Fruit fly (Drosophila melanogaster) whole organism, embryonic: ENCODE measurements around the gene CG34258.
A peak's percentile ranks its signal among the peaks of the same experiment; 100 is the strongest.

Experiments used
- Atf-2 ChIP-seq: fragments of 200-800 bp; sonication (Bioruptor generic); optimal IDR thresholded peaks from 2 replicates; lab custom pipeline; 2016; ENCODE audit warnings: missing biosample characterization, missing genetic modification characterization
- B-H1 ChIP-seq: fragments of 200-800 bp; sonication (Bioruptor generic); IDR thresholded peaks from 3 replicates; pipeline ENCODE4 v1.3.6; 2022; ENCODE audit warnings: missing biosample characterization, missing genetic modification characterization
- BEAF-32 ChIP-seq: fragments of 200-800 bp; sonication (Bioruptor generic); optimal IDR thresholded peaks from 3 replicates; lab custom pipeline; 2017; ENCODE audit warnings: missing biosample characterization, missing genetic modification characterization, mild to moderate bottlenecking, moderate library complexity, missing genetic modification reagents
- Blimp-1 ChIP-seq: fragments of 200-800 bp; sonication (Bioruptor generic); optimal IDR thresholded peaks from 3 replicates; lab custom pipeline; 2018; ENCODE audit warnings: missing biosample characterization, missing genetic modification characterization, mild to moderate bottlenecking, moderate library complexity, missing genetic modification reagents
- CG10321 ChIP-seq: fragments of 200-800 bp; sonication (Bioruptor generic); IDR thresholded peaks from 2 replicates; pipeline ENCODE4 v1.3.6; 2022; ENCODE audit warnings: missing biosample characterization, missing genetic modification characterization
- CG15011 ChIP-seq: fragments of 200-800 bp; sonication (Bioruptor generic); optimal IDR thresholded peaks from 3 replicates; lab custom pipeline; 2018; ENCODE audit warnings: missing biosample characterization, mild to moderate bottlenecking, missing genetic modification characterization
- CG16863 ChIP-seq: fragments of 200-800 bp; sonication (Bioruptor generic); optimal IDR thresholded peaks from 3 replicates; lab custom pipeline; 2016; ENCODE audit warnings: missing biosample characterization, missing genetic modification characterization
- CG18764 ChIP-seq: fragments of 200-800 bp; sonication (Bioruptor generic); optimal IDR thresholded peaks from 3 replicates; lab custom pipeline; 2016; ENCODE audit warnings: missing biosample characterization, missing genetic modification characterization
- CG32772 ChIP-seq: fragments of 200-800 bp; sonication (Bioruptor generic); IDR thresholded peaks from 2 replicates; pipeline ENCODE4 v1.3.6; 2022; ENCODE audit warnings: missing biosample characterization, missing genetic modification characterization
- CG34224 ChIP-seq: fragments of 200-800 bp; sonication (Bioruptor generic); IDR thresholded peaks from 3 replicates; pipeline ENCODE4 v1.3.6; 2022; ENCODE audit warnings: missing biosample characterization, missing genetic modification characterization; ENCODE audit not compliant: partially characterized antibody
- CG34422 ChIP-seq: fragments of 200-800 bp; sonication (Bioruptor generic); IDR thresholded peaks from 3 replicates; pipeline ENCODE4 v1.3.6; 2022; ENCODE audit warnings: missing biosample characterization, missing genetic modification characterization
- CG4282 ChIP-seq: fragments of 200-800 bp; sonication (Bioruptor generic); optimal IDR thresholded peaks from 2 replicates; lab custom pipeline; 2016; ENCODE audit warnings: missing biosample characterization, missing genetic modification characterization
- CG4424 ChIP-seq: fragments of 200-800 bp; sonication (Bioruptor generic); optimal IDR thresholded peaks from 3 replicates; lab custom pipeline; 2016; ENCODE audit warnings: missing biosample characterization, missing genetic modification characterization
- CG4707 ChIP-seq: fragments of 200-800 bp; sonication (Bioruptor generic); optimal IDR thresholded peaks from 2 replicates; lab custom pipeline; 2018; ENCODE audit warnings: missing biosample characterization, mild to moderate bottlenecking, missing genetic modification characterization, moderate library complexity
- CG6272 ChIP-seq: fragments of 200-800 bp; sonication (Bioruptor generic); IDR thresholded peaks from 2 replicates; pipeline ENCODE4 v1.3.6; 2022; ENCODE audit warnings: missing biosample characterization, missing genetic modification characterization
- CG7357 ChIP-seq: fragments of 200-800 bp; sonication (Bioruptor generic); IDR thresholded peaks from 3 replicates; pipeline ENCODE4 v1.3.6; 2022; ENCODE audit warnings: missing biosample characterization, missing genetic modification characterization
- CG7786 ChIP-seq: fragments of 200-800 bp; sonication (Bioruptor generic); optimal IDR thresholded peaks from 2 replicates; lab custom pipeline; 2016; ENCODE audit warnings: missing biosample characterization, missing genetic modification characterization
- CG8290 ChIP-seq, 3 experiments: fragments of 200-800 bp; sonication (Bioruptor generic); optimal IDR thresholded peaks; 2 replicates each; lab custom pipeline; 2016 to 2019; ENCODE audit warnings: missing biosample characterization in 3 of 3, missing genetic modification characterization in 3 of 3, mild to moderate bottlenecking in 2 of 3, moderate library complexity in 1 of 3
- CG9876 ChIP-seq: fragments of 200-800 bp; sonication (Bioruptor generic); optimal IDR thresholded peaks from 2 replicates; lab custom pipeline; 2016; ENCODE audit warnings: missing biosample characterization, missing genetic modification characterization
- CG9932 ChIP-seq: fragments of 200-800 bp; sonication (Bioruptor generic); IDR thresholded peaks from 2 replicates; pipeline ENCODE4 v1.3.6; 2022; ENCODE audit warnings: missing biosample characterization, missing genetic modification characterization
- Camta ChIP-seq: fragments of 200-800 bp; sonication (Bioruptor generic); optimal IDR thresholded peaks from 2 replicates; lab custom pipeline; 2016; ENCODE audit warnings: missing biosample characterization, missing genetic modification characterization
- Doc3 ChIP-seq: fragments of 200-800 bp; sonication (Bioruptor generic); IDR thresholded peaks from 3 replicates; pipeline ENCODE4 v1.3.6; 2022; ENCODE audit warnings: missing biosample characterization, missing genetic modification characterization; ENCODE audit not compliant: partially characterized antibody
- Ets65A ChIP-seq: fragments of 200-800 bp; sonication (Bioruptor generic); peaks from one replicate; lab custom pipeline; 2016; ENCODE audit warnings: missing biosample characterization, missing genetic modification characterization
- Fer2 ChIP-seq: fragments of 200-800 bp; sonication (Bioruptor generic); optimal IDR thresholded peaks from 2 replicates; lab custom pipeline; 2018; ENCODE audit warnings: missing biosample characterization, mild to moderate bottlenecking, missing genetic modification characterization, moderate library complexity
- GATAe ChIP-seq: fragments of 200-800 bp; sonication (Bioruptor generic); conservative IDR thresholded peaks from 2 replicates; pipeline ENCODE4 v1.3.6; 2022; ENCODE audit warnings: missing biosample characterization, missing genetic modification characterization
- HLH3B ChIP-seq: fragments of 200-800 bp; sonication (Bioruptor generic); IDR thresholded peaks from 2 replicates; pipeline ENCODE4 v1.3.6; 2022; ENCODE audit warnings: missing biosample characterization, missing genetic modification characterization
- Hr51 ChIP-seq, 2 experiments: fragments of 200-800 bp; sonication (Bioruptor generic); optimal IDR thresholded peaks; 2 replicates in 1 of 2; 3 replicates in 1 of 2; lab custom pipeline; 2016 to 2018; ENCODE audit warnings: missing biosample characterization in 2 of 2, missing genetic modification characterization in 2 of 2, mild to moderate bottlenecking in 1 of 2, moderate library complexity in 1 of 2
- Meics ChIP-seq: fragments of 200-800 bp; sonication (Bioruptor generic); optimal IDR thresholded peaks from 2 replicates; lab custom pipeline; 2017; ENCODE audit warnings: missing biosample characterization, mild to moderate bottlenecking, missing genetic modification characterization
- NK7.1 ChIP-seq: fragments of 200-800 bp; sonication (Bioruptor generic); optimal IDR thresholded peaks from 3 replicates; lab custom pipeline; 2016; ENCODE audit warnings: missing biosample characterization, missing genetic modification characterization
- Sry-β ChIP-seq: fragments of 200-800 bp; sonication (Bioruptor generic); optimal IDR thresholded peaks from 2 replicates; lab custom pipeline; 2018; ENCODE audit warnings: missing biosample characterization, mild to moderate bottlenecking, missing genetic modification characterization, moderate library complexity
- chif ChIP-seq, 2 experiments: fragments of 200-800 bp; sonication (Bioruptor generic); optimal IDR thresholded peaks; 3 replicates each; lab custom pipeline; 2016; ENCODE audit warnings: missing biosample characterization in 2 of 2, missing genetic modification characterization in 2 of 2
- emc ChIP-seq: fragments of 200-800 bp; sonication (Bioruptor generic); optimal IDR thresholded peaks from 2 replicates; lab custom pipeline; 2016; ENCODE audit warnings: missing biosample characterization, missing genetic modification characterization
- fu2 ChIP-seq: fragments of 200-800 bp; sonication (Bioruptor generic); optimal IDR thresholded peaks from 2 replicates; lab custom pipeline; 2016; ENCODE audit warnings: missing biosample characterization, missing genetic modification characterization
- gem ChIP-seq: fragments of 200-800 bp; sonication (Bioruptor generic); optimal IDR thresholded peaks from 2 replicates; lab custom pipeline; 2019; ENCODE audit warnings: missing biosample characterization, mild to moderate bottlenecking, missing genetic modification characterization, moderate library complexity
- grau ChIP-seq: fragments of 200-800 bp; optimal IDR thresholded peaks from 3 replicates; lab custom pipeline; 2019; ENCODE audit warnings: missing biosample characterization, mild to moderate bottlenecking, missing genetic modification characterization, moderate library complexity
- gsb ChIP-seq: fragments of 200-800 bp; sonication (Bioruptor generic); IDR thresholded peaks from 2 replicates; pipeline ENCODE4 v1.3.6; 2022; ENCODE audit warnings: missing biosample characterization, missing genetic modification characterization
- gt ChIP-seq: fragments of 200-800 bp; sonication (Bioruptor generic); IDR thresholded peaks from 2 replicates; pipeline ENCODE4 v1.3.6; 2022; ENCODE audit warnings: missing biosample characterization, missing genetic modification characterization
- kay ChIP-seq: fragments of 200-800 bp; sonication (Bioruptor generic); optimal IDR thresholded peaks from 2 replicates; lab custom pipeline; 2016; ENCODE audit warnings: missing biosample characterization, missing genetic modification characterization
- ken ChIP-seq: fragments of 200-800 bp; sonication (Bioruptor generic); IDR thresholded peaks from 3 replicates; pipeline ENCODE4 v1.3.6; 2022; ENCODE audit warnings: missing biosample characterization, missing genetic modification characterization
- knrl ChIP-seq: fragments of 200-800 bp; sonication (Bioruptor generic); IDR thresholded peaks from 3 replicates; pipeline ENCODE4 v1.3.6; 2022; ENCODE audit warnings: missing biosample characterization, missing genetic modification characterization; ENCODE audit not compliant: partially characterized antibody
- lab ChIP-seq: fragments of 200-800 bp; sonication (Bioruptor generic); optimal IDR thresholded peaks from 3 replicates; lab custom pipeline; 2017; ENCODE audit warnings: missing biosample characterization, missing genetic modification characterization, mild to moderate bottlenecking, moderate library complexity, missing genetic modification reagents
- peb ChIP-seq: fragments of 200-800 bp; sonication (Bioruptor generic); IDR thresholded peaks from 2 replicates; pipeline ENCODE4 v1.3.6; 2022; ENCODE audit warnings: missing biosample characterization, missing genetic modification characterization
- salm ChIP-seq: fragments of 200-800 bp; sonication (Bioruptor generic); optimal IDR thresholded peaks from 2 replicates; lab custom pipeline; 2018; ENCODE audit warnings: missing biosample characterization, mild to moderate bottlenecking, missing genetic modification characterization
- sisA ChIP-seq: fragments of 200-800 bp; sonication (Bioruptor generic); IDR thresholded peaks from 2 replicates; pipeline ENCODE4 v1.3.6; 2022; ENCODE audit warnings: missing biosample characterization, missing genetic modification characterization
- so ChIP-seq: fragments of 200-800 bp; sonication (Bioruptor generic); IDR thresholded peaks from 3 replicates; pipeline ENCODE4 v1.3.6; 2022; ENCODE audit warnings: missing biosample characterization, missing genetic modification characterization
- toy ChIP-seq: fragments of 200-800 bp; sonication (Bioruptor generic); IDR thresholded peaks from 2 replicates; pipeline ENCODE4 v1.3.6; 2022; ENCODE audit warnings: missing biosample characterization, missing genetic modification characterization
- unc-4 ChIP-seq: fragments of 200-800 bp; sonication (Bioruptor generic); IDR thresholded peaks from 2 replicates; pipeline ENCODE4 v1.3.6; 2022; ENCODE audit warnings: missing biosample characterization, missing genetic modification characterization; ENCODE audit not compliant: partially characterized antibody

Gene CG34258

DNA sequence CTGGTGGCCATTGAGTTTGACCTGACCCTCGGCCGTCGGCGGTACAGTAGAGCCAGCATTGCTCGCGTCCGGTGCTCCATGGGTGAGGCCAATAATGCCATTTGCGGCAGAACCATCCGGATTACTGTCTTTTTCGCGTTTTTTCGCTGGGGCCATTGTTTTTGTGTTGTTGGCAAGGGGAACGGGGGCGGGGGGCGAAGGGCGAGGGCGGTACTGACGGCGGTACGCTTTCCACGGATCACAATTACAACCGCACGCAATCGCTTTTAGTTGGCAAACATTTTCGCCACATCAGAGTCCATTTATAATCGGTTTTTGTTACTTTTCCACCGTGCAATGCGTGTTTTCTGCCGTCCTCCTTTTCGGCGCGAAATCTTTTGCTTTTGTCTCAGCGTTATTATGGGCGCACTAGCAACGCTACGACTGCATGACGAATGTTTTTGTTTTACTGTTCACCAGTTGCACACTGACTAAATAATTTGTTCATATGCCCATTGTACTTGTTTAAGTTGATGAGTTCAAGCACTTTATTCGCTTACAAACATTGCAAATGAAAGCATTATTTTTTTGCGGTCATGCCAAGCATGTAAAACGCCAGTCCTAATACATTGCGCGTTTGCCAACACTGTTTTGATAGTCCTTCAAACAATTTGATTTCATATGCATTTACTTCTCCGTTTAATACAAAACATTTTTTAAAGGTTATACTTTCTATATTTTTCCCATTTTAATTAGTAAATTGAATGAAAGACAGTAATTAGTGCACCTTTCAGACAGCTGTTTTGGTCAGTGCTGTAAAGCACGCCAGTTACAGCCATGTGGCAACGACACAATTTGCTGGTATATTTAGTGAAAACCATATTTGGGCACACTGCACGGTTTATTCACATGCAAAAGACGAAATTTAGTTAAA, 28.7 kb downstream of the CG34258 start, which contains the start of gene Pfdn6 (continued):
- TF ChIP-seq chif (GFP tag; optimal IDR thresholded peaks at IDR 0.05; lab: Kevin White, UChicago) (peak; percentile 72 to 75), GATAe (GFP tag; lab: Robert Waterston, UW) (no peak), Fer2 (tag; lab: Kevin White, UChicago) (peak; percentile 5), CG8290 (GFP tag; optimal IDR thresholded peaks at IDR 0.05; lab: Kevin White, UChicago) (peak; percentile 82), CG8290 (tag; optimal IDR thresholded peaks at IDR 0.05; lab: Kevin White, UChicago) (peak; percentile 68 to 77), Ets65A (GFP tag; lab: Kevin White, UChicago) (peak; percentile 97), grau (peak; percentile 75), gem (tag; lab: Kevin White, UChicago) (peak; percentile 93), lab (GFP tag; lab: Kevin White, UChicago) (no peak), Hr51 (GFP tag; optimal IDR thresholded peaks at IDR 0.05; lab: Kevin White, UChicago) (peak; percentile 45 to 77), knrl (GFP tag; lab: Robert Waterston, UW) (peak; percentile 84), B-H1 (GFP tag; lab: Robert Waterston, UW) (peak; percentile 41; the same call in 1 of the 3 replicates), Doc3 (GFP tag; lab: Robert Waterston, UW) (0 out of 3 replicates have a peak, but pooled peaks have one; percentile 36), gsb (GFP tag; lab: Robert Waterston, UW) (peak; percentile 66), CG4707 (GFP tag; lab: Kevin White, UChicago) (no peak), peb (GFP tag; lab: Robert Waterston, UW) (no peak; the same call in 1 of the 2 replicates), CG9876 (GFP tag; lab: Kevin White, UChicago) (peak; percentile 89), CG4282 (peak; percentile 79), unc-4 (peak; percentile 33; the same call in 1 of the 2 replicates), ken (GFP tag; lab: Robert Waterston, UW) (peak; percentile 91), CG4424 (GFP tag; lab: Kevin White, UChicago) (peak; percentile 68), CG15011 (GFP tag; lab: Kevin White, UChicago) (no peak), Sry-β (GFP tag; lab: Kevin White, UChicago) (no peak), CG18764 (GFP tag; lab: Kevin White, UChicago) (peak; percentile 92), fu2 (GFP tag; lab: Kevin White, UChicago) (peak; percentile 82), toy (GFP tag; lab: Robert Waterston, UW) (no peak), CG6272 (GFP tag; lab: Robert Waterston, UW) (no peak; the same call in none of the 2 replicates), CG32772 (GFP tag; lab: Robert Waterston, UW) (peak; percentile 81), sisA (GFP tag; lab: Robert Waterston, UW) (peak; percentile 91), CG7357 (GFP tag; lab: Robert Waterston, UW) (peak; percentile 78), CG7786 (peak; percentile 85), Blimp-1 (GFP tag; lab: Kevin White, UChicago) (peak; percentile 82), CG16863 (GFP tag; lab: Kevin White, UChicago) (peak; percentile 71), NK7.1 (GFP tag; lab: Kevin White, UChicago) (no peak), Camta (GFP tag; lab: Kevin White, UChicago) (peak; percentile 48), CG9932 (GFP tag; lab: Robert Waterston, UW) (peak; percentile 82), salm (no peak), kay (GFP tag; lab: Kevin White, UChicago) (peak; percentile 50), CG34224 (GFP tag; lab: Robert Waterston, UW) (peak; percentile 73), Meics (GFP tag; lab: Kevin White, UChicago) (no peak), CG34422 (peak; percentile 71; the same call in 1 of the 3 replicates), HLH3B (GFP tag; lab: Robert Waterston, UW) (peak; percentile 72; the same call in 1 of the 2 replicates), Atf-2 (GFP tag; lab: Kevin White, UChicago) (peak; percentile 77), gt (peak; percentile 70), BEAF-32 (GFP tag; lab: Kevin White, UChicago) (peak; percentile 48), emc (GFP tag; lab: Kevin White, UChicago) (peak; percentile 74), so (GFP tag; lab: Robert Waterston, UW) (peak; percentile 72; the same call in 1 of the 3 replicates), CG10321 (no peak)
